Worm (Caenorhabditis elegans) whole organism, young adult: ENCODE data around the gene spp-8.

ENCODE experiments used
- B0261.1 ChIP-seq: sonication (generic microtip); optimal IDR thresholded peaks from 2 replicates; lab custom pipeline; 2016; ENCODE audit warnings: mild to moderate bottlenecking, missing genetic modification characterization, moderate library complexity, missing compliant biosample characterization
- F22D6.2 ChIP-seq: sonication (generic microtip); optimal IDR thresholded peaks from 2 replicates; lab custom pipeline; 2016; ENCODE audit warnings: mild to moderate bottlenecking, missing genetic modification characterization, missing compliant biosample characterization
- F23B12.7 ChIP-seq: sonication (generic microtip); optimal IDR thresholded peaks from 2 replicates; lab custom pipeline; 2017; ENCODE audit warnings: missing genetic modification characterization, mild to moderate bottlenecking, missing compliant biosample characterization, antibody characterized with exemption, moderate library complexity; ENCODE audit not compliant: insufficient read depth
- F33H1.4 ChIP-seq: fragments of 200-800 bp; sonication (Bioruptor generic); IDR thresholded peaks from 2 replicates; pipeline ENCODE4 v1.3.6; 2022; ENCODE audit warnings: missing genetic modification reagents, missing genetic modification characterization, missing compliant biosample characterization
- F39B2.1 ChIP-seq: fragments of 200-800 bp; sonication (Bioruptor generic); IDR thresholded peaks from 2 replicates; pipeline ENCODE4 v1.3.6; 2022; ENCODE audit warnings: missing genetic modification reagents, missing genetic modification characterization, missing compliant biosample characterization
- F57A8.1 ChIP-seq: fragments of 200-800 bp; sonication (Bioruptor generic); optimal IDR thresholded peaks from 2 replicates; lab custom pipeline; 2018; ENCODE audit warnings: mild to moderate bottlenecking, missing genetic modification characterization, moderate library complexity, missing compliant biosample characterization
- Y53G8AR.9 ChIP-seq: fragments of 200-800 bp; sonication (Bioruptor generic); conservative IDR thresholded peaks from 2 replicates; pipeline ENCODE4 v1.3.6; 2022; ENCODE audit warnings: missing genetic modification reagents, missing genetic modification characterization, missing compliant biosample characterization
- Y95B8A.8 ChIP-seq: fragments of 200-800 bp; sonication (Bioruptor generic); IDR thresholded peaks from 2 replicates; pipeline ENCODE4 v1.3.6; 2022; ENCODE audit warnings: missing genetic modification reagents, missing genetic modification characterization, missing compliant biosample characterization
- ZK185.1 ChIP-seq: sonication (generic microtip); optimal IDR thresholded peaks from 2 replicates; lab custom pipeline; 2016; ENCODE audit warnings: mild to moderate bottlenecking, missing genetic modification characterization, missing compliant biosample characterization; ENCODE audit not compliant: poor library complexity, severe bottlenecking
- akir-1 ChIP-seq: fragments of 200-800 bp; sonication (Bioruptor generic); optimal IDR thresholded peaks from 2 replicates; lab custom pipeline; 2018; ENCODE audit warnings: mild to moderate bottlenecking, missing genetic modification characterization, moderate library complexity, missing compliant biosample characterization
- aptf-3 ChIP-seq: fragments of 200-800 bp; sonication (Bioruptor generic); IDR thresholded peaks from 2 replicates; pipeline ENCODE4 v1.3.6; 2022; ENCODE audit warnings: missing genetic modification characterization, missing compliant biosample characterization
- atf-7 ChIP-seq: sonication (generic microtip); optimal IDR thresholded peaks from 2 replicates; lab custom pipeline; 2017; ENCODE audit warnings: mild to moderate bottlenecking, missing genetic modification characterization, missing compliant biosample characterization
- athp-1 ChIP-seq: sonication (generic microtip); optimal IDR thresholded peaks from 2 replicates; lab custom pipeline; 2017; ENCODE audit warnings: mild to moderate bottlenecking, missing genetic modification characterization, missing compliant biosample characterization
- bed-2 ChIP-seq: fragments of 200-800 bp; sonication (Bioruptor generic); IDR thresholded peaks from 2 replicates; pipeline ENCODE4 v1.3.6; 2022; ENCODE audit warnings: missing genetic modification reagents, missing genetic modification characterization, missing compliant biosample characterization
- cebp-1 ChIP-seq, 2 experiments: fragments of 200-800 bp in 1 of 2; sonication (Bioruptor generic) in 1 of 2; sonication (generic microtip) in 1 of 2; IDR thresholded peaks in 1 of 2; optimal IDR thresholded peaks in 1 of 2; 2 replicates each; pipeline versions ENCODE4 v1.3.6 to Lab custom; 2017 to 2022; ENCODE audit warnings: missing compliant biosample characterization in 2 of 2, missing genetic modification characterization in 2 of 2, mild to moderate bottlenecking in 1 of 2, missing genetic modification reagents in 1 of 2, moderate library complexity in 1 of 2
- ceh-40 ChIP-seq: fragments of 200-800 bp; sonication (Bioruptor generic); IDR thresholded peaks from 2 replicates; pipeline ENCODE4 v1.3.6; 2022; ENCODE audit warnings: missing genetic modification characterization, missing compliant biosample characterization
- dpff-1 ChIP-seq: sonication (generic microtip); optimal IDR thresholded peaks from 2 replicates; lab custom pipeline; 2017; ENCODE audit warnings: mild to moderate bottlenecking, missing genetic modification characterization, missing compliant biosample characterization
- ets-4 ChIP-seq: fragments of 200-800 bp; sonication (Bioruptor generic); optimal IDR thresholded peaks from 2 replicates; lab custom pipeline; 2018; ENCODE audit warnings: mild to moderate bottlenecking, missing genetic modification characterization, missing compliant biosample characterization
- gei-17 ChIP-seq: fragments of 200-800 bp; sonication (Bioruptor generic); optimal IDR thresholded peaks from 2 replicates; lab custom pipeline; 2018; ENCODE audit warnings: mild to moderate bottlenecking, missing genetic modification characterization, missing compliant biosample characterization
- him-1 ChIP-seq: sonication (generic microtip); optimal IDR thresholded peaks from 2 replicates; lab custom pipeline; 2016; ENCODE audit warnings: missing genotype, missing genetic modification reagents, missing genetic modification characterization, missing compliant biosample characterization
- hlh-12 ChIP-seq: sonication (generic microtip); optimal IDR thresholded peaks from 2 replicates; lab custom pipeline; 2016; ENCODE audit warnings: missing genetic modification characterization, missing compliant biosample characterization
- hmg-1.2 ChIP-seq: fragments of 200-800 bp; sonication (Bioruptor generic); IDR thresholded peaks from 2 replicates; pipeline ENCODE4 v1.3.6; 2022; ENCODE audit warnings: missing genetic modification reagents, missing genetic modification characterization, missing compliant biosample characterization
- hrde-1 ChIP-seq: sonication (generic microtip); optimal IDR thresholded peaks from 2 replicates; lab custom pipeline; 2016; ENCODE audit warnings: missing genetic modification characterization, mild to moderate bottlenecking, missing compliant biosample characterization, moderate library complexity, missing genotype, missing genetic modification reagents, borderline replicate concordance
- let-526 ChIP-seq: fragments of 200-800 bp; sonication (Bioruptor generic); IDR thresholded peaks from 2 replicates; pipeline ENCODE4 v1.3.6; 2022; ENCODE audit warnings: missing genetic modification reagents, missing genetic modification characterization, missing compliant biosample characterization
- let-607 ChIP-seq, 2 experiments: fragments of 200-800 bp in 1 of 2; sonication (Bioruptor generic) in 1 of 2; sonication (generic microtip) in 1 of 2; optimal IDR thresholded peaks; 2 replicates each; lab custom pipeline; 2016 to 2018; ENCODE audit warnings: mild to moderate bottlenecking in 2 of 2, missing compliant biosample characterization in 2 of 2, missing genetic modification characterization in 2 of 2, moderate library complexity in 2 of 2, missing genotype in 1 of 2
- lsy-27 ChIP-seq: sonication (generic microtip); optimal IDR thresholded peaks from 2 replicates; lab custom pipeline; 2017; ENCODE audit warnings: missing genetic modification characterization, mild to moderate bottlenecking, missing compliant biosample characterization, antibody characterized with exemption, missing genotype, borderline replicate concordance; ENCODE audit not compliant: insufficient read depth
- madf-3 ChIP-seq: fragments of 200-800 bp; sonication (Bioruptor generic); IDR thresholded peaks from 2 replicates; pipeline ENCODE4 v1.3.6; 2022; ENCODE audit warnings: missing genetic modification reagents, missing genetic modification characterization, missing compliant biosample characterization
- mxl-1 ChIP-seq: sonication (generic microtip); optimal IDR thresholded peaks from 2 replicates; lab custom pipeline; 2016; ENCODE audit warnings: missing genetic modification characterization, missing compliant biosample characterization
- nfya-1 ChIP-seq: sonication (generic microtip); optimal IDR thresholded peaks from 2 replicates; lab custom pipeline; 2017; ENCODE audit warnings: antibody characterized with exemption, missing compliant biosample characterization, missing genetic modification characterization, borderline replicate concordance; ENCODE audit not compliant: insufficient read depth
- nhr-179 ChIP-seq: sonication (generic microtip); optimal IDR thresholded peaks from 2 replicates; lab custom pipeline; 2016; ENCODE audit warnings: mild to moderate bottlenecking, missing genetic modification characterization, missing compliant biosample characterization
- nhr-27 ChIP-seq: fragments of 200-800 bp; sonication (Bioruptor generic); optimal IDR thresholded peaks from 2 replicates; lab custom pipeline; 2018; ENCODE audit warnings: mild to moderate bottlenecking, missing genetic modification characterization, moderate library complexity, missing compliant biosample characterization
- nhr-80 ChIP-seq: sonication (generic microtip); optimal IDR thresholded peaks from 2 replicates; lab custom pipeline; 2016; ENCODE audit warnings: missing genetic modification characterization, missing compliant biosample characterization
- rec-8 ChIP-seq, 2 experiments: sonication (generic microtip); optimal IDR thresholded peaks; 2 replicates each; lab custom pipeline; 2016; ENCODE audit warnings: mild to moderate bottlenecking in 2 of 2, missing genetic modification characterization in 2 of 2, missing genetic modification reagents in 2 of 2, missing genotype in 2 of 2, missing biosample characterization in 1 of 2, missing compliant biosample characterization in 1 of 2, moderate library complexity in 1 of 2
- snpc-1.1 ChIP-seq: sonication (generic microtip); optimal IDR thresholded peaks from 2 replicates; lab custom pipeline; 2017; ENCODE audit warnings: missing genetic modification characterization, mild to moderate bottlenecking, missing compliant biosample characterization, antibody characterized with exemption, moderate library complexity, missing genotype, missing genetic modification reagents; ENCODE audit not compliant: insufficient read depth
- snpc-3.4 ChIP-seq: sonication (generic microtip); optimal IDR thresholded peaks from 2 replicates; lab custom pipeline; 2017; ENCODE audit warnings: missing genetic modification characterization, mild to moderate bottlenecking, missing compliant biosample characterization, antibody characterized with exemption, moderate library complexity, missing genotype, missing genetic modification reagents
- snpc-4 ChIP-seq, 5 experiments: fragments of 150-350 bp in 1 of 5; sonication (generic microtip) in 4 of 5; optimal IDR thresholded peaks; 2 replicates each; lab custom pipeline; 2014 to 2018; ENCODE audit warnings: missing genetic modification characterization in 5 of 5, missing biosample characterization in 3 of 5, antibody characterized with exemption in 2 of 5, mild to moderate bottlenecking in 2 of 5, missing compliant biosample characterization in 2 of 5, missing genotype in 2 of 5, moderate library complexity in 2 of 5, missing genetic modification reagents in 1 of 5
- somi-1 ChIP-seq: fragments of 200-800 bp; sonication (Bioruptor generic); optimal IDR thresholded peaks from 2 replicates; lab custom pipeline; 2018; ENCODE audit warnings: mild to moderate bottlenecking, missing genetic modification characterization, missing compliant biosample characterization
- sptf-2 ChIP-seq: fragments of 200-800 bp; sonication (Bioruptor generic); optimal IDR thresholded peaks from 2 replicates; lab custom pipeline; 2018; ENCODE audit warnings: mild to moderate bottlenecking, missing genetic modification characterization, missing compliant biosample characterization
- tbp1 ChIP-seq: fragments of 200-800 bp; sonication (Bioruptor generic); optimal IDR thresholded peaks from 2 replicates; lab custom pipeline; 2018; ENCODE audit warnings: mild to moderate bottlenecking, missing genetic modification characterization, missing compliant biosample characterization
- tbx-9 ChIP-seq: sonication (generic microtip); optimal IDR thresholded peaks from 2 replicates; lab custom pipeline; 2016; ENCODE audit warnings: borderline replicate concordance, missing genetic modification characterization, inconsistent platforms, missing compliant biosample characterization
- unc-130 ChIP-seq: sonication (generic microtip); optimal IDR thresholded peaks from 2 replicates; lab custom pipeline; 2016; ENCODE audit warnings: missing genetic modification reagents, missing genetic modification characterization, missing compliant biosample characterization
- xnd-1 ChIP-seq: sonication (generic microtip); optimal IDR thresholded peaks from 2 replicates; lab custom pipeline; 2016; ENCODE audit warnings: missing genotype, missing genetic modification reagents, missing genetic modification characterization, missing compliant biosample characterization
- ztf-22 ChIP-seq: fragments of 200-800 bp; sonication (Bioruptor generic); optimal IDR thresholded peaks from 2 replicates; lab custom pipeline; 2018; ENCODE audit warnings: mild to moderate bottlenecking, missing genetic modification characterization, moderate library complexity, missing compliant biosample characterization
- ztf-26 ChIP-seq: sonication (generic microtip); optimal IDR thresholded peaks from 2 replicates; lab custom pipeline; 2017; ENCODE audit warnings: missing genetic modification characterization, missing compliant biosample characterization
- ztf-3 ChIP-seq: fragments of 200-800 bp; sonication (Bioruptor generic); optimal IDR thresholded peaks from 2 replicates; lab custom pipeline; 2018; ENCODE audit warnings: mild to moderate bottlenecking, missing genetic modification characterization, missing compliant biosample characterization

The spp-8 gene

DNA sequence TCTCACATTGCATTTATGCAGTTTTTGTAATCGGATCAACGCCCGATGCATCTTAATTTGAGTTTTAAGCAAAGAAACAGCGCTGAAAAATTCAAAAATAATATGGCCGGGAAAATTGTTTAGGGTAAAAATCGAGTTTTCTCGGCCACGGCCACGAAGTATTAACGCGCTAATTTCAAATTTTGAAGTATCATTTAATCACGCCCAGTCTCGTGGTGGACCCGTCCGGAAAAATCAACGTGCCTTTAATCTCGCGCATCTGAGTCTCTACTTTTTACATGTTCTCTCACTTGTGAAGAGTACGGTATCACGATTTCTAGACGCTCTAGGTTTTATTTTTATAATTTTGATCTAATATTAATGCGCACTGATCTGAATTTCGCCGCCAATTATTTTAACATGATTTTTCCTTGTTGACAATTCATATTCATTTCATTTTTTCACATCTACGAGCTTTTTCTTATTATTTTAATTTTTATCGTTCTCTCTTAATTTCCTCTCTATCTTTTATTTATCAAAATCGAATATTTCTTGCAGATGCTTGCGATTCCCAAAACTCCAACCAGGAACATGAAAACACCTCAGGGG, 17.4 kb downstream of the spp-8 start, which contains the start of the genes acdh-13 and mesp-1 (continued):
- TF ChIP-seq bed-2 (GFP tag; lab: Robert Waterston, UW) = peak; percentile 71; the same call in 1 of the 2 replicates
- no peak for TF ChIP-seq mxl-1 (tag; lab: Kevin White, UChicago)
- no peak for TF ChIP-seq sptf-2 (GFP tag; lab: Kevin White, UChicago)
- no peak for TF ChIP-seq nhr-179
- TF ChIP-seq tbp1 (GFP tag; lab: Kevin White, UChicago) = peak; percentile 59
- TF ChIP-seq lsy-27 (tag; lab: Kevin White, UChicago) = no peak
- TF ChIP-seq hrde-1 (tag; lab: Kevin White, UChicago) = no peak
- peak; percentile 91 for TF ChIP-seq xnd-1 (tag; lab: Kevin White, UChicago)
- TF ChIP-seq nhr-80 (tag; lab: Kevin White, UChicago) = no peak
- TF ChIP-seq ets-4 (GFP tag; lab: Kevin White, UChicago) = no peak
- no peak for TF ChIP-seq let-526
- TF ChIP-seq ztf-3 (GFP tag; lab: Kevin White, UChicago) = no peak
- no peak for TF ChIP-seq madf-3 (GFP tag; lab: Robert Waterston, UW)
- TF ChIP-seq dpff-1 = no peak
- TF ChIP-seq hmg-1.2 (GFP tag; lab: Robert Waterston, UW) = peak; percentile 78
- peak; percentile 25 to 28 for TF ChIP-seq rec-8 (tag; optimal IDR thresholded peaks at IDR 0.05; lab: Kevin White, UChicago)
- TF ChIP-seq tbx-9 (tag; lab: Kevin White, UChicago) = no peak
- no peak for TF ChIP-seq Y53G8AR.9 (GFP tag; lab: Robert Waterston, UW)
- TF ChIP-seq cebp-1 (GFP tag; IDR thresholded peaks at IDR 0.05; lab: Robert Waterston, UW) = no peak; the same call in 1 of the 2 replicates
- no peak for TF ChIP-seq cebp-1 (tag; optimal IDR thresholded peaks at IDR 0.05; lab: Kevin White, UChicago)
- TF ChIP-seq aptf-3 (GFP tag; lab: Robert Waterston, UW) = no peak
- TF ChIP-seq athp-1 (tag; lab: Kevin White, UChicago) = peak; percentile 57
- TF ChIP-seq hlh-12 (tag; lab: Kevin White, UChicago) = no peak
- no peak for TF ChIP-seq somi-1 (GFP tag; lab: Kevin White, UChicago)
- TF ChIP-seq B0261.1 = no peak
- 0 out of 2 replicates have a peak, but pooled peaks have one; percentile 44 for TF ChIP-seq ceh-40
- peak; percentile 40 for TF ChIP-seq snpc-1.1
- peak; percentile 79 for TF ChIP-seq F33H1.4 (GFP tag; lab: Robert Waterston, UW)
- TF ChIP-seq Y95B8A.8 (GFP tag; lab: Robert Waterston, UW) = peak; percentile 72; the same call in 1 of the 2 replicates
- peak; percentile 65 for TF ChIP-seq ZK185.1 (tag; lab: Kevin White, UChicago)
- TF ChIP-seq ztf-22 = no peak
- TF ChIP-seq unc-130 (GFP tag; lab: Kevin White, UChicago) = peak; percentile 94
- no peak for TF ChIP-seq nhr-27 (tag; lab: Kevin White, UChicago)
- no peak for TF ChIP-seq F39B2.1 (GFP tag; lab: Robert Waterston, UW)
- TF ChIP-seq him-1 (tag; lab: Kevin White, UChicago) = peak; percentile 28
- TF ChIP-seq F23B12.7 (tag; lab: Kevin White, UChicago) = no peak
- TF ChIP-seq nfya-1 (tag; lab: Kevin White, UChicago) = no peak
- TF ChIP-seq gei-17 = no peak
- TF ChIP-seq ztf-26 (tag; lab: Kevin White, UChicago) = no peak
- TF ChIP-seq atf-7 = no peak
- TF ChIP-seq F57A8.1 = no peak
- no peak for TF ChIP-seq akir-1
- peak; percentile 81 for TF ChIP-seq snpc-3.4 (tag; lab: Kevin White, UChicago)
- no peak for TF ChIP-seq let-607 (tag; optimal IDR thresholded peaks at IDR 0.05; lab: Kevin White, UChicago)
- TF ChIP-seq F22D6.2 (tag; lab: Kevin White, UChicago) = no peak
- peak; percentile 42 for TF ChIP-seq snpc-4 (GFP tag; optimal IDR thresholded peaks at IDR 0.05; lab: Kevin White, UChicago)
- TF ChIP-seq snpc-4 (tag; optimal IDR thresholded peaks at IDR 0.05; lab: Kevin White, UChicago) = peak; percentile 9 to 48 (median 26)
